Fruit fly (Drosophila melanogaster): ENCODE measurements around the gene Kdsr.

DNA sequence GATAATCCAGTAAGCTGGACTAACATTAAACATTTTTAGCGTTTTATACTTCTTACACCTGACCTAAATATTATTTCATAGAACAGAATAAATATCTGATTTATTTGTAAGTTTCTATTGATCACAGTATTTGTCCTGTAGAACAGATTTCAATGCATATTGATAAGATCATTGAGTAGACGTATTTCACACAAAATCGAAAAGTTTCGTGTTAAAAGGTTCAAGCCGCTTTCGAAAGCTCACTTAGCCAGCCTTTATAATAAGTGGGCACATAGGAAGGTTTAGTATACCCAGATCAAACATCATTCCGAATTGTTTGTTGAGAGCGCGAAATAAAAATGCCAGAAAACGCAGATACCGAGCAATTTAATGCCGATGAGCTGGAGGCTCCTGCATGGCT, 27.3 kb upstream of the Kdsr start, which contains the start of gene CG11893:
- TF ChIP-seq CG12605 (GFP tag; IDR thresholded peaks at IDR 0.05) (no peak), CG14655 (GFP tag; optimal IDR thresholded peaks at IDR 0.05) (no peak), CG17806 (tag; optimal IDR thresholded peaks at IDR 0.05) (no peak), CG4496 (GFP tag; IDR thresholded peaks at IDR 0.05) (no peak), CG34367 (tag; optimal IDR thresholded peaks at IDR 0.05) (no peak), CG9948 (tag; optimal IDR thresholded peaks at IDR 0.05) (no peak), CG8159 (tag; optimal IDR thresholded peaks at IDR 0.05) (no peak), CG8301 (tag; optimal IDR thresholded peaks at IDR 0.05) (no peak), Pif1B (GFP tag; optimal IDR thresholded peaks at IDR 0.05) (no peak), Ets98B (GFP tag; IDR thresholded peaks at IDR 0.05) (no peak), fd96Ca (GFP tag; IDR thresholded peaks at IDR 0.05) (no peak), CG15710 (tag; optimal IDR thresholded peaks at IDR 0.05) (no peak), rn (GFP tag; IDR thresholded peaks at IDR 0.05) (no peak), EcR (GFP tag; optimal IDR thresholded peaks at IDR 0.05) (no peak)
